Worm (Caenorhabditis elegans): ENCODE measurements around the gene str-121.
"Not testable (repeated sequence)": the region's sequence is repeated elsewhere in the genome, so short reads cannot be mapped to it uniquely, and the experiment has no call there.

DNA sequence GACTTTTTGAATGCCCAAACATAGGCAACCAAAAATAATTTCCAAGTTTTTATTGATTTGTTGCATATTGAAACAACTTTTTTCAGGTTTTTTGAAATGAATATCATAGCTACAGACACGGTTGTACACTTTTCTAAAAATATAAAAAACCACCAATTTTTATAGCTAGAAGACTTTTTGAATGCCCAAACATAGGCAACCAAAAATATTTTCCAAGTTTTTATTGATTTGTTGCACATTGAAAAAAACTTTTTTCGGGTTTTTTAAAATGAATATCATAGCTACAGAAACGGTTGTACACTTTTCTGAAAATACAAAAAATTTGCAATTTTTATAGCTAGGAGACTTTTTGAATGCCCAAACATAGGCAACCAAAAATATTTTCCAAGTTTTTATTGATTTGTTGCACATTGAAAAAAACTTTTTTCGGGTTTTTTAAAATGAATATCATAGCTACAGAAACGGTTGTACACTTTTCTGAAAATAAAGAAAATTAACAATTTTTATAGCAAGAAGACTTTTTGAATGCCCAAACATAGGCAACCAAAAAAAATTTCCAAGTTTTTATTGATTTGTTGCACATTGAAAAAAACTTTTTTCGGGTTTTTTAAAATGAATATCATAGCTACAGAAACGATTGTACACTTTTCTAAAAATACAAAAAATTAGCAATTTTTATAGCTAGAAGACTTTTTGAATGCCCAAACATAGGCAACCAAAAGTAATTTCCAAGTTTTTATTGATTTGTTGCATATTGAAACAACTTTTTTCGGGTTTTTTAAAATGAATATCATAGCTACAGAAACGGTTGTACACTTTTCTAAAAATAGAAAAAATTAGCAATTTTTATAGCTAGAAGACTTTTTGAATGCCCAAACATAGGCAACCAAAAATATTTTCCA, 10.8 kb upstream of the str-121 start:
- not testable (repeated sequence) for TF ChIP-seq lsy-2 (tag; optimal IDR thresholded peaks at IDR 0.05); snpc-4 (tag; optimal IDR thresholded peaks at IDR 0.05); mep-1 (tag; optimal IDR thresholded peaks at IDR 0.05); lin-13 (tag; optimal IDR thresholded peaks at IDR 0.05); nhr-12 (tag; optimal IDR thresholded peaks at IDR 0.05); ceh-43 (GFP tag; optimal IDR thresholded peaks at IDR 0.05)
- TF ChIP-seq nhr-237 (tag; optimal IDR thresholded peaks at IDR 0.05) = peak; percentile 23

All from whole organism, mixed stage, embryonic.